Fruit fly (Drosophila melanogaster) whole organism: ENCODE measurements around the gene Alg10.
A peak's percentile ranks its signal among the peaks of the same experiment; 100 is the strongest.
"Not testable (repeated sequence)": the region's sequence is repeated elsewhere in the genome, so short reads cannot be mapped to it uniquely, and the experiment has no call there.

Experiments
- CG8478 ChIP-seq: fragments of >200 bp; optimal IDR thresholded peaks from 2 replicates; lab custom pipeline; 2018; ENCODE audit warnings: inconsistent platforms
- Dll ChIP-seq: fragments of >200 bp; optimal IDR thresholded peaks from 2 replicates; lab custom pipeline; 2017
- EcR ChIP-seq, 2 experiments: fragments of >200 bp; optimal IDR thresholded peaks; 2 replicates each; lab custom pipeline; 2017; ENCODE audit warnings: missing biosample characterization in 2 of 2, missing genetic modification characterization in 2 of 2, missing genetic modification reagents in 2 of 2
- pan ChIP-seq: fragments of >200 bp; optimal IDR thresholded peaks from 2 replicates; lab custom pipeline; 2017
- psq ChIP-seq: fragments of >200 bp; optimal IDR thresholded peaks from 2 replicates; lab custom pipeline; 2017
- usp ChIP-seq: fragments of >200 bp; optimal IDR thresholded peaks from 2 replicates; lab custom pipeline; 2017; ENCODE audit warnings: missing biosample characterization, missing genetic modification characterization, mixed read lengths

Gene Alg10

DNA sequence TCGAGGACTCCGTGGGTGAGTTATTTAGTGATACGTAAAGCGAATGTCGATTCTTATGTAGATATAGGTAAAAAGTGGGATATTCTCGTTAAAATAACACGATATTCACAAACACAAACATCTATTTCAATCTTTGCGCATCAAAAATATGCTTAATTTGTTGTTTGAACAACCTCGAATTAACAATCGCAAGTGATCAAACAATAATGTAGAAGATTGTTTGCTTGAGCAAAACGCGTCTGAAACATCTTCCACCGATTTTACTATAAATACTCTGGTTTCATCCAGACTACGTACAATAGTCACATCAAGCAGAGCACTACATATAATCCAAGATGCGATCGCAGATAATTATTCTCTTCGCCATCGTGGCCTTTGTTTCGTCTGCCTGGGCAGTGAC is 34.2 kb upstream of the Alg10 start, which contains the start of gene nol:
Gene nol, plus strand, starts transcription at position 301 of the 400 bp plus-strand sequence.
- TF ChIP-seq EcR (GFP tag; optimal IDR thresholded peaks at IDR 0.05; lab: Kevin White, UChicago) (no peak), CG8478 (lab: Kevin White, UChicago) (no peak), psq (no peak)

DNA sequence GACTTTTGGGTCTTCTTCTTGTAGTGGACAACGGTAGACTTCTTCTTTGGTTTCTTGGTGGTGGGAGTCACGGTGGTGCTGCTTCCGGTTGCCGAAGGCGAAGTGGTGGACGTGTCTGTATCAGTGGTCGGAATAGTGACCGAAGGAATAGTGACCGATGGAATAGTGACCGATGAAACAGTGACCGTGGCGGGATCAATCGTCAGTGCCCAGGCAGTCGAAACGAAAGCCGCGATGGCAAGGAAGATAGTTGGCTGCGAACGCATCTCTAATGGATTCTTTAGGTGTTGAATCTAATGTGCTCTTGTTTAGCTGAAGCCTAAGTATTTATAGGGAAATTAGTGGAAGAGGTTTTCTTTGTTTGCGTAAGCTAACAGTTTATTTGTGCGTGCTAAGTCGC is 32.7 kb upstream of the Alg10 start, which contains the start of gene CG32074:
Gene CG32074, minus strand, starts transcription at position 268 of the 400 bp plus-strand sequence.
- not testable (repeated sequence) for TF ChIP-seq CG8478 (lab: Kevin White, UChicago); psq; EcR (GFP tag; optimal IDR thresholded peaks at IDR 0.05; lab: Kevin White, UChicago)

DNA sequence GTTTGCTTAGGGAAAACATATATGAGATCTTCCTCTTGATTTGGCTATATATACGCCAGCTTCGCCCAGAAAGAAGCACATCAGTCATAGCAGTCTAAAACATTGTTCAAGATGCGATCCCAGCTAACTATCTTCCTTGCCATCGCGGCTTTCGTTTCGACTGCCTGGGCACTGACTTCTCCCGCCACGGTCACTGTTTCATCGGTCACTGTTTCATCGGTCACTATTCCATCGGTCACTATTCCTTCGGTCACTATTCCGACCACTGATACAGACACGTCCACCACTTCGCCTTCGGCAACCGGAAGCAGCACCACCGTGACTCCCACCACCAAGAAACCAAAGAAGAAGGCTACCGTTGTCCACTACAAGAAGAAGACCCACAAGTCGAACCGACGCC is 29.9 kb upstream of the Alg10 start, which contains the start of gene CG14143:
Gene CG14143, plus strand, starts transcription at position 102 of the 400 bp plus-strand sequence.
- not testable (repeated sequence) for TF ChIP-seq psq; usp (GFP tag; lab: Kevin White, UChicago); EcR (GFP tag; optimal IDR thresholded peaks at IDR 0.05; lab: Kevin White, UChicago)

DNA sequence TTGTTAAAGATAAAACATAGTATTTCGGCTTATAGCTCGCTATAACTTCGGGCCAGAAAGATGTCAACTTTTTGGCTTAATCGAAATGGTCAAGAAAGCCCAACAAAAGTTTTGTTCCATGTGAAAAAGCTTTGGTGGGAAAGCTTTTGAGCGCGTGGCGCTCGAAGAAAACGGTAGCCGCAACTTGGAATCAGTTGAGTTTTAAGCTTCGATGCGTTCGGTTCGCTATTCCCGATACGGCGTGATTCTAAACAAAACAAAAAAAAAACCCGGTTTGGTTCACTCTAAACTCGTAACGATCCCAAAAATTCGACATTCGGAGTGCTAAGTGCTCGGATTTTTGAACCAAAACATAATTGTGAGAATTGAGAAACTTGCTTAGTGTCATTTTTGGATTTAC is 28.9 kb upstream of the Alg10 start, which contains the start of gene IRSp53:
Gene IRSp53, plus strand, starts transcription at position 204 of the 400 bp plus-strand sequence.
- TF ChIP-seq pan (no peak), Dll (no peak), CG8478 (lab: Kevin White, UChicago) (no peak), usp (GFP tag; lab: Kevin White, UChicago) (no peak), EcR (GFP tag; optimal IDR thresholded peaks at IDR 0.05; lab: Kevin White, UChicago) (no peak), psq (no peak)

DNA sequence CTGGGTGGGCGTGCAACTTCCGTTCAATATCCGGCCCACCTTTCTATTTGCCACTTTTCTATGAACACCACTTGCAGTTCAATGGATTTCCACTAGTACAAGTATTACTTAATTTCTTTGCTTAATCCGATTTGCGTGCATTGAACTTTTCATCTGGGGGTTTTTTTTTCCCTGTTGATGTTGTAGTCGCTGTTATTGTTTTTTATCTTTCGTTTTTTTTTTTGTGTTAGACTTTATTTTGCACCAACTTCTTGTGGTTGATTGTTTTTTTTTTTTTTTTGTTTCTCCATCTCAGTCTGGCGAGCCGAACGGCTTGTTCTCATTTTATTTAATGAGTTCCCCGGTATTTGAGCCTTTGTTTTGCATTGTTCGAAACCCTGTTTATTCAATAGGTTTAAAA is 28.4 kb upstream of the Alg10 start:
- TF ChIP-seq CG8478 (lab: Kevin White, UChicago) = no peak
- no peak for TF ChIP-seq psq
- TF ChIP-seq Dll = no peak
- TF ChIP-seq pan = no peak
- no peak for TF ChIP-seq usp (GFP tag; lab: Kevin White, UChicago)
- TF ChIP-seq EcR (GFP tag; optimal IDR thresholded peaks at IDR 0.05; lab: Kevin White, UChicago) = no peak

DNA sequence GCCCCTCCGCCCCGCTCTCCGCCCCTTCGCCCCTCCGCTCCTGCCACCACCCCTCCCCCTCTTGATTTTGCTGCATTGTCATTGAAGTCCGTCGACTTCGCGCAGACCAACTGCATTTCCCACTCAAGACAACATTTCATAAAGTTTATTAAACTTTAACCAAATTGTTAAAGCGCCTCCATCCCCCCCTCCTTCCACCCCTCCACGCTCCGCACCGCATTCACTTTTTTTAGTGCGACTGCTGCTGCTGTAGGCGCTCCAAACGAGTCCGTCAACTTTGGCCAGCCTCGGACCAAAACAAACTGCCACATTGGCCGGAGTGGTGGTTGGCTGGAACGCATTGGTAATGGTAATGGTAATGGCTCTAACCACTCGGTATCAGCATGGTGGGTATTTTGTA is 25.9 kb upstream of the Alg10 start:
- TF ChIP-seq psq (no peak), EcR (GFP tag; optimal IDR thresholded peaks at IDR 0.05; lab: Kevin White, UChicago) (no peak), Dll (no peak), pan (no peak), usp (GFP tag; lab: Kevin White, UChicago) (no peak), CG8478 (lab: Kevin White, UChicago) (no peak)

DNA sequence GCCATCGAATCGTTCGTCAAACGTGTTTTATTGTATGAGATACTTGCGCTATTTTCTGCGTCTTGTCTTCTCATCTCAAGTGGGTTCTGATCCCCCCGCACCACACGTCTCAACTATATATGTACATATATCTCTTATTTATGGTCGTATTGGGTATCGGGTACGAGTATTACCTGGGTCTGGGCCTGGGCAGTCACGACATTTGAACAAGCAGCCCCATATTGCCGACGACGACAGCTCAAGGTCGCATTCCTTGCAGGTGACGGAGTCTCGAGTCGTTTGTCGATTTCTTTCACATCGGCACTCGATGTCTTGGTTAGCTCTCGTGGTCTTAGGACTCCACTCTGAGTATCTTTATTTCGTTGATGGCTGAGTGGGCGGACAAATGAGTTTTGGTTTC is 19.7 kb upstream of the Alg10 start:
- TF ChIP-seq pan = no peak
- TF ChIP-seq usp (GFP tag; lab: Kevin White, UChicago) = no peak
- no peak for TF ChIP-seq Dll
- no peak for TF ChIP-seq psq
- TF ChIP-seq CG8478 (lab: Kevin White, UChicago) = no peak
- TF ChIP-seq EcR (GFP tag; optimal IDR thresholded peaks at IDR 0.05; lab: Kevin White, UChicago) = no peak

DNA sequence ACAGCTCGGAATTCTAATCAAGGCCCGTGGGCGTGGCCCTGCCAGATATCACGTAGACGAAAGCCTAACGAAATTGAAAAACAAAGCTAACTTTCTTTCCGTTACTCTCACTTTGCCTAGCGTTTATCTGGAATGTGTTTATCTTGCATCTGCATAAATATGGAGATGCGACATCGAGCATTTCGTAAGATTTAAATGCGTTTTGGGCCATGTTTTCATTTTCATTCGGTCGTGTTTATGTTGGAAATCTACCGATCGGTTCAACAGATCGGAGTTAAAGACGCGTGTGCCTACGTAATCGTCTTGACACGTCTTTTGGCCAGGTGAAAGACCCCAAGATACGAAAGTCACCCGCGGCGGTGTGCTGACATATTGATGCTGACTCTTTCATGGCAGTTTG is 17.1 kb upstream of the Alg10 start:
- TF ChIP-seq psq = no peak

DNA sequence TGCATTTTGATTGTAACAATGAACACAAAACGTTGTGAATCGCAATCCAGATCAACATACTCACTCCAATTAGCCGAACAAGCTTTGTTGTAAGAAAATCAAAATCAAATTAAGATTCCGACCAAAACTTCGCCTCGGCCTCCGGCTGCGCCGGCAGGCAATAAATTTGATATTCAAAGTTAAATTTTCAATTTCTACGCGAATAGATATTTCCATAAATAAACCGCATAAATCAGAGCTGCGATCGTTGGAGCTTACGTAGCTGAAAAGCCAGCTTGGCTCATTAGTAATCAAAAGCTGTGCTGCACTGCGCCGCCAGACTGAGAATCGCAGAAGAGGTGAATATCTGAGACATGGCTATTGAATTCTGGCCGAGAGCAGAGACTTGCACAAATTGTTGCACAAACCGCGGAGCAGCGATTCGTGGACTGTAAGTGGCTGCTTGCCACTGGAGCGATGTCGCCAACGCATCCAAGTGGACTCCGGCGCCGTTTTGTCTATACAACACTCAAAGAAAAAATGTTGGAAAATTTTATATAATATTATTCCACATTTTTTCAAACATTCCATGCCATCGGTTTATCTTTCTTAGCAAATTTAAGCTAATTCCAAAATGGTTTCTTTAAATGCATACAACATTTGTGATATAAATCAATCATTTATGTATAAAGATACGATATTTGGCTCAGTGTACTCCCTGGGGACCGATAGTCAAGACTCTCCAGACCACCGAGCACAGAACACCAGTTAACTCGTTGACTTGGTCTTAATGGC is 16.1 kb upstream of the Alg10 start:
- TF ChIP-seq Dll (no peak), usp (GFP tag; lab: Kevin White, UChicago) (no peak), CG8478 (lab: Kevin White, UChicago) (no peak), psq (no peak), EcR (GFP tag; optimal IDR thresholded peaks at IDR 0.05; lab: Kevin White, UChicago) (no peak), pan (no peak)

DNA sequence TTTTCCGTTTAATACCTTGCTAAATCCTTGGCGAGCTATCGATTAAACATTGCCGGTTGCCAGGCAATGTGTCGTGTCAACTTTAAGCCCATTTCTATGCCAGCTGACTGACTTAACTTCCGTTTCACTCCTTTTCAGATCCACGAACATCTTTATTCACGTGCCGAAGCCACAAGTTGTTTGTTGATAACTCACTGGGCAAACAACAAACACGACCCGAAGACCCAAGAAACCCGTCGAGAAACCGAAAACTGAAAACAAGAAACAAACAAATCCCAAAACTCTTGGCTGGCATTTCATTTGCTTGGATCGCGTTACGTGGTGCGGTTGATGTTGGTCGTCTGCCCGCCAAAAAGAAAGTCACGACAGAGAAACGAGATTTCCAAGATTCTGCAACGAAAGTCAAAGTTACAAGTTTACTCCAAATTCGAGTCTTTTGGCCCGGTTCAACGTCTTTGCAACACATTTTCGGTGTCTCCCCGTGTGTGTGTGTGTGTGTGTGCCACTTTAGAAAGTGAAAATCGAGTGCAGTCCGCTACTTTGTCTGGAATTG is 14.0 kb upstream of the Alg10 start, which contains the start of gene CG6216:
Gene CG6216, minus strand, starts transcription at position 51 of the 553 bp plus-strand sequence.
- TF ChIP-seq CG8478 (lab: Kevin White, UChicago) (no peak), psq (no peak), usp (GFP tag; lab: Kevin White, UChicago) (no peak), EcR (GFP tag; optimal IDR thresholded peaks at IDR 0.05; lab: Kevin White, UChicago) (no peak), Dll (no peak), pan (no peak)

DNA sequence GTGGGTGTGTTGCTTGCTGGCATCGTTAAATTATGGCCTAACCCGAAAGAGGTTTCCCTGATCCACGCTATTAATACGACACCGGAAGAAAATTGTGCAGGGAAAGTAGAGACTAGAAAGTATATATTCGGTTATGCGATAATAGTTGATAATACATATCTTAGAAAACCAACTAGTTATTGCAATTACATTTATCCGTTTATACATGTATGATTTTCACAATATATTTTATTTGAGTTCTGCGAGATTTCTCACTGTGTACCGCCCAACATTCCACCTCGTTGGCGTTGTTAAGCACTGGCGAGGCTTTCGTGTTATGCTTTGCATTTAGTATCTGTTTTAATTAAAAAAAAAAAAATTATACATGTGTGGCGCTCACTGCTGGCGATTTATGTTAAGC is 9.4 kb upstream of the Alg10 start:
- no peak for TF ChIP-seq CG8478 (lab: Kevin White, UChicago)
- TF ChIP-seq EcR (GFP tag; optimal IDR thresholded peaks at IDR 0.05; lab: Kevin White, UChicago) = no peak
- TF ChIP-seq pan = no peak
- TF ChIP-seq usp (GFP tag; lab: Kevin White, UChicago) = no peak
- no peak for TF ChIP-seq psq
- no peak for TF ChIP-seq Dll

DNA sequence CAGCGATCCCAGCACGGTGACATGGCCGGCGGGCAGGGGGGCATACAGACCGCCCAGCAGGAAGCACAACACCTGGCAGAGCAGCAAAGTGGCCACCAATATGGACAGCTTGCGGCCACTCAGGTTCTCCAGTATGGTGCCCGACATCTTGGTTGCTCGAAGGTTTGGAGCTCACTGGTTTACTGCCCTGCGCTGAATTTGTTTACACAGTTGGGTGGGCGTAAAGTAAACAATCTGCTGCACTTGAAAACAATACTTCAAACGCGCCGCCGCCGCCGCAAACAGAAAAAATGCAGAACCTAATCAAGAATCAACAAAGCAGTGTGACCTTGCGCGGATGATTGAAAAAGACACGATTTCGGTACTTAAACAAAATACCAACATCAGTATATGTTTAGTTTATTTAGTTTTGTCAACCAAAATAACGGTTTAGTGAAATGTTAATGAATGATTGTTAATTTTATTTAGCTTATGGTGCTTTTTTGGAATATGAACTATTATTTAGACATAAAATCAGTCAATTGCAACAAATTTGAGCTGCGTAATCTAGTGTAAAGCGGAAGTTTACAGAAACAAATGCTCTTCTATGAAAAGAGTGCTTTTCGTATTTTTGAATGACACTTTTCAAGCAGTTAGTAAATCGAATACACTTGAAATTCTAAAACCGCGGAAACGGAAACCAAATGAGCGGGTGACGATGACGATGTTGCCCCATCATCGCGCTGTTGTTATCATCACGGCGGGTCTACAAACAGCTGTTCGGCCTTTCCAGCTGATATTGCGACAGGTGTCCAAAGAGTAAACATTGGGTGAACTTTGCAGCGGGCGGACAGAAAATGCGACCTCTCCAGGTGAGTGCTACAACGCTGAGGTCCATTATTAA is 4.8 kb downstream of the Alg10 start, which contains the start of the genes wls and Adck5:
Gene wls, minus strand, starts transcription at position 327 of the 883 bp plus-strand sequence.
Gene Adck5, plus strand, starts transcription at position 519 of the 883 bp plus-strand sequence.
- no peak for TF ChIP-seq usp (GFP tag; lab: Kevin White, UChicago)
- no peak for TF ChIP-seq CG8478 (lab: Kevin White, UChicago)
- peak; percentile 52 for TF ChIP-seq pan
- no peak for TF ChIP-seq psq
- no peak for TF ChIP-seq EcR (GFP tag; optimal IDR thresholded peaks at IDR 0.05; lab: Kevin White, UChicago)
- TF ChIP-seq Dll = no peak
